Worm (Caenorhabditis elegans) whole organism, young adult: ENCODE results near the gene F53B7.4.

Experiments used
- F49E8.2 ChIP-seq: sonication (generic microtip); optimal IDR thresholded peaks from 3 replicates; lab custom pipeline; 2017; ENCODE audit warnings: missing genetic modification characterization, mild to moderate bottlenecking, missing compliant biosample characterization, antibody characterized with exemption, moderate library complexity; ENCODE audit not compliant: insufficient read depth
- T07F8.4 ChIP-seq: sonication (generic microtip); optimal IDR thresholded peaks from 2 replicates; lab custom pipeline; 2016; ENCODE audit warnings: mild to moderate bottlenecking, missing genetic modification characterization, moderate library complexity, missing compliant biosample characterization
- ama-1 ChIP-seq, 3 experiments: fragments of 150-350 bp in 1 of 3; sonication (generic microtip) in 2 of 3; optimal IDR thresholded peaks; 2 replicates each; lab custom pipeline; 2014 to 2018; ENCODE audit warnings: missing biosample characterization in 2 of 3, missing genetic modification characterization in 2 of 3, missing genetic modification reagents in 2 of 3
- attf-3 ChIP-seq: fragments of 200-800 bp; sonication (Bioruptor generic); conservative IDR thresholded peaks from 2 replicates; pipeline ENCODE4 v1.3.6; 2022; ENCODE audit warnings: missing genetic modification reagents, missing genetic modification characterization, missing compliant biosample characterization
- ceh-27 ChIP-seq: fragments of 200-800 bp; sonication (Bioruptor generic); optimal IDR thresholded peaks from 2 replicates; lab custom pipeline; 2018; ENCODE audit warnings: mild to moderate bottlenecking, missing genetic modification characterization, moderate library complexity, missing compliant biosample characterization
- fkh-3 ChIP-seq: sonication (generic microtip); optimal IDR thresholded peaks from 2 replicates; lab custom pipeline; 2016; ENCODE audit warnings: mild to moderate bottlenecking, missing genetic modification characterization, missing compliant biosample characterization
- madf-10 ChIP-seq: sonication (generic microtip); optimal IDR thresholded peaks from 2 replicates; lab custom pipeline; 2016; ENCODE audit warnings: mild to moderate bottlenecking, missing genetic modification characterization, missing compliant biosample characterization
- madf-8 ChIP-seq: fragments of 200-800 bp; sonication (Bioruptor generic); conservative IDR thresholded peaks from 2 replicates; pipeline ENCODE4 v1.3.6; 2022; ENCODE audit warnings: missing genetic modification reagents, missing genetic modification characterization, missing compliant biosample characterization
- nfya-1 ChIP-seq: sonication (generic microtip); optimal IDR thresholded peaks from 2 replicates; lab custom pipeline; 2017; ENCODE audit warnings: antibody characterized with exemption, missing compliant biosample characterization, missing genetic modification characterization, borderline replicate concordance; ENCODE audit not compliant: insufficient read depth
- nfya-2 ChIP-seq: fragments of 200-800 bp; sonication (Bioruptor generic); IDR thresholded peaks from 2 replicates; pipeline ENCODE4 v1.3.6; 2022; ENCODE audit warnings: missing genetic modification reagents, missing genetic modification characterization, missing compliant biosample characterization

- no peak for TF ChIP-seq nfya-2 (GFP tag; lab: Robert Waterston, UW)
- TF ChIP-seq ama-1 (optimal IDR thresholded peaks at IDR 0.05; lab: Kevin White, UChicago) = no peak
- no peak for TF ChIP-seq ama-1 (GFP tag; optimal IDR thresholded peaks at IDR 0.05; lab: Kevin White, UChicago)
- no peak for TF ChIP-seq ceh-27 (GFP tag; lab: Kevin White, UChicago)
- TF ChIP-seq fkh-3 (tag; lab: Kevin White, UChicago) = no peak
- TF ChIP-seq madf-10 (tag; lab: Kevin White, UChicago) = no peak
- no peak for TF ChIP-seq T07F8.4 (tag; lab: Kevin White, UChicago)
- TF ChIP-seq nfya-1 = no peak
- TF ChIP-seq F49E8.2 (tag; lab: Kevin White, UChicago) = no peak
- no peak for TF ChIP-seq attf-3 (GFP tag; lab: Robert Waterston, UW)
- no peak for TF ChIP-seq madf-8 (GFP tag; lab: Robert Waterston, UW)
Measured at ce11 chrV:11040473-11040872, 38.1 kb upstream of the F53B7.4 start, which contains the start of gene C45B11.8.
